Worm (Caenorhabditis elegans) whole organism, L1 larva: Measurements from ENCODE around the gene nhr-118.

Source experiments
- C04F5.9 ChIP-seq: sonication (generic microtip); optimal IDR thresholded peaks from 2 replicates; lab custom pipeline; 2016; ENCODE audit warnings: missing genetic modification characterization, missing compliant biosample characterization
- C16A3.4 ChIP-seq: fragments of 150-350 bp; optimal IDR thresholded peaks from 2 replicates; lab custom pipeline; 2014; ENCODE audit warnings: missing biosample characterization, missing genetic modification characterization
- C34B4.2 ChIP-seq: sonication (generic microtip); optimal IDR thresholded peaks from 2 replicates; lab custom pipeline; 2017; ENCODE audit warnings: mild to moderate bottlenecking, missing genetic modification characterization, missing compliant biosample characterization
- ceh-63 ChIP-seq: fragments of 200-800 bp; sonication (Bioruptor generic); optimal IDR thresholded peaks from 2 replicates; lab custom pipeline; 2018; ENCODE audit warnings: mild to moderate bottlenecking, missing genetic modification characterization, missing compliant biosample characterization
- ceh-8 ChIP-seq: fragments of 200-800 bp; sonication (Bioruptor generic); optimal IDR thresholded peaks from 2 replicates; lab custom pipeline; 2018; ENCODE audit warnings: mild to moderate bottlenecking, missing genetic modification characterization, moderate library complexity, missing compliant biosample characterization
- ceh-88 ChIP-seq: fragments of 200-800 bp; sonication (Bioruptor generic); IDR thresholded peaks from 2 replicates; pipeline ENCODE4 v1.3.6; 2022; ENCODE audit warnings: missing genetic modification characterization, missing compliant biosample characterization
- ces-1 ChIP-seq: fragments of 150-350 bp; optimal IDR thresholded peaks from 2 replicates; lab custom pipeline; 2014; ENCODE audit warnings: missing biosample characterization, missing genetic modification reagents, missing genetic modification characterization
- dpl-1 ChIP-seq, 3 experiments: fragments of 150-350 bp in 2 of 3; sonication (generic microtip) in 1 of 3; optimal IDR thresholded peaks; 2 replicates each; lab custom pipeline; 2014 to 2017; ENCODE audit warnings: missing biosample characterization in 3 of 3, missing genetic modification characterization in 3 of 3, missing genetic modification reagents in 3 of 3
- dsc-1 ChIP-seq: sonication (generic microtip); optimal IDR thresholded peaks from 2 replicates; lab custom pipeline; 2016; ENCODE audit warnings: mild to moderate bottlenecking, missing genetic modification characterization, missing compliant biosample characterization
- efl-3 ChIP-seq: fragments of 200-800 bp; sonication (Bioruptor generic); optimal IDR thresholded peaks from 2 replicates; lab custom pipeline; 2018; ENCODE audit warnings: mild to moderate bottlenecking, missing genetic modification characterization, missing compliant biosample characterization
- egl-13 ChIP-seq: sonication (generic microtip); optimal IDR thresholded peaks from 2 replicates; lab custom pipeline; 2016; ENCODE audit warnings: missing genotype, missing genetic modification reagents, missing genetic modification characterization, missing compliant biosample characterization
- egl-27 ChIP-seq, 2 experiments: fragments of 150-350 bp in 1 of 2; sonication (generic microtip); optimal IDR thresholded peaks; 3 replicates each; lab custom pipeline; 2017 to 2018; ENCODE audit warnings: missing biosample characterization in 2 of 2, missing genetic modification characterization in 2 of 2, missing genetic modification reagents in 2 of 2
- elt-3 ChIP-seq, 6 experiments: fragments of 150-350 bp in 1 of 6; sonication (generic microtip); optimal IDR thresholded peaks; 2 replicates each; lab custom pipeline; 2017 to 2018; ENCODE audit warnings: missing biosample characterization in 6 of 6, missing genetic modification characterization in 6 of 6, inconsistent platforms in 1 of 6
- fkh-10 ChIP-seq: sonication (generic microtip); optimal IDR thresholded peaks from 2 replicates; lab custom pipeline; 2017; ENCODE audit warnings: missing biosample characterization, missing genetic modification reagents, missing genetic modification characterization
- fkh-8 ChIP-seq: sonication (generic microtip); optimal IDR thresholded peaks from 2 replicates; lab custom pipeline; 2016; ENCODE audit warnings: mild to moderate bottlenecking, missing genetic modification characterization, missing compliant biosample characterization
- fos-1 ChIP-seq: fragments of 150-350 bp; optimal IDR thresholded peaks from 2 replicates; lab custom pipeline; 2014; ENCODE audit warnings: missing biosample characterization, missing genetic modification characterization
- grh-1 ChIP-seq: fragments of 200-800 bp; sonication (Bioruptor generic); IDR thresholded peaks from 2 replicates; pipeline ENCODE4 v1.3.6; 2022; ENCODE audit warnings: missing genetic modification reagents, missing genetic modification characterization, missing compliant biosample characterization
- hpl-2 ChIP-seq: fragments of 150-350 bp; optimal IDR thresholded peaks from 2 replicates; lab custom pipeline; 2014; ENCODE audit warnings: missing biosample characterization, missing genetic modification reagents, missing genetic modification characterization
- lin-13 ChIP-seq: fragments of 150-350 bp; optimal IDR thresholded peaks from 2 replicates; lab custom pipeline; 2014; ENCODE audit warnings: missing biosample characterization, missing genetic modification reagents, missing genetic modification characterization
- lin-15B ChIP-seq: fragments of 150-350 bp; sonication (generic microtip); optimal IDR thresholded peaks from 3 replicates; lab custom pipeline; 2014; ENCODE audit warnings: missing biosample characterization, missing genetic modification characterization
- lin-35 ChIP-seq, 2 experiments: fragments of 150-350 bp; optimal IDR thresholded peaks; 2 replicates each; lab custom pipeline; 2014; ENCODE audit warnings: missing biosample characterization in 2 of 2, missing genetic modification characterization in 2 of 2, missing genetic modification reagents in 2 of 2
- lin-39 ChIP-seq: fragments of 150-350 bp; optimal IDR thresholded peaks from 2 replicates; lab custom pipeline; 2014; ENCODE audit warnings: missing biosample characterization, missing genetic modification reagents, missing genetic modification characterization
- lsy-2 ChIP-seq, 2 experiments: fragments of 150-350 bp; optimal IDR thresholded peaks; 2 replicates each; lab custom pipeline; 2014; ENCODE audit warnings: missing biosample characterization in 2 of 2, missing genetic modification characterization in 2 of 2
- nhr-12 ChIP-seq: sonication (generic microtip); optimal IDR thresholded peaks from 2 replicates; lab custom pipeline; 2017; ENCODE audit warnings: missing biosample characterization, missing genetic modification characterization
- nhr-19 ChIP-seq: fragments of 200-800 bp; sonication (Bioruptor generic); conservative IDR thresholded peaks from 2 replicates; pipeline ENCODE4 v1.3.6; 2022; ENCODE audit warnings: missing genetic modification characterization, missing compliant biosample characterization
- nhr-47 ChIP-seq: sonication (generic microtip); optimal IDR thresholded peaks from 2 replicates; lab custom pipeline; 2016; ENCODE audit warnings: mild to moderate bottlenecking, missing genetic modification characterization, moderate library complexity, missing compliant biosample characterization
- nhr-84 ChIP-seq: sonication (generic microtip); optimal IDR thresholded peaks from 2 replicates; lab custom pipeline; 2017; ENCODE audit warnings: missing biosample characterization, missing genetic modification characterization
- nhr-85 ChIP-seq: sonication (generic microtip); peaks from one replicate; lab custom pipeline; 2016; ENCODE audit warnings: missing genetic modification characterization, inconsistent platforms, missing compliant biosample characterization
- nhr-90 ChIP-seq: sonication (generic microtip); optimal IDR thresholded peaks from 2 replicates; lab custom pipeline; 2016; ENCODE audit warnings: mild to moderate bottlenecking, missing genetic modification characterization, missing compliant biosample characterization; ENCODE audit not compliant: poor library complexity
- pag-3 ChIP-seq: sonication (generic microtip); optimal IDR thresholded peaks from 2 replicates; lab custom pipeline; 2017; ENCODE audit warnings: missing genetic modification characterization, mild to moderate bottlenecking, missing compliant biosample characterization, antibody characterized with exemption, borderline replicate concordance; ENCODE audit not compliant: insufficient read depth
- pqm-1 ChIP-seq: sonication (generic microtip); optimal IDR thresholded peaks from 3 replicates; lab custom pipeline; 2017; ENCODE audit warnings: missing biosample characterization, missing genetic modification characterization
- rnt-1 ChIP-seq: sonication (generic microtip); optimal IDR thresholded peaks from 2 replicates; lab custom pipeline; 2016; ENCODE audit warnings: mild to moderate bottlenecking, missing genetic modification characterization, moderate library complexity, missing compliant biosample characterization
- snpc-4 ChIP-seq: fragments of 150-350 bp; optimal IDR thresholded peaks from 2 replicates; lab custom pipeline; 2014; ENCODE audit warnings: missing biosample characterization, missing genetic modification characterization
- sox-4 ChIP-seq: sonication (generic microtip); optimal IDR thresholded peaks from 2 replicates; lab custom pipeline; 2016; ENCODE audit warnings: missing genetic modification characterization, missing compliant biosample characterization
- swsn-7 ChIP-seq: sonication (generic microtip); optimal IDR thresholded peaks from 2 replicates; lab custom pipeline; 2016; ENCODE audit warnings: missing genetic modification characterization, missing compliant biosample characterization
- tbx-2 ChIP-seq: sonication (generic microtip); optimal IDR thresholded peaks from 2 replicates; lab custom pipeline; 2016; ENCODE audit warnings: missing genetic modification characterization, missing compliant biosample characterization
- unc-86 ChIP-seq: sonication (generic microtip); optimal IDR thresholded peaks from 2 replicates; lab custom pipeline; 2016; ENCODE audit warnings: missing genetic modification characterization, missing compliant biosample characterization
- vab-15 ChIP-seq: sonication (generic microtip); optimal IDR thresholded peaks from 2 replicates; lab custom pipeline; 2017; ENCODE audit warnings: missing genotype, mild to moderate bottlenecking, missing genetic modification characterization, missing compliant biosample characterization
- zag-1 ChIP-seq: fragments of 150-350 bp; optimal IDR thresholded peaks from 2 replicates; lab custom pipeline; 2014; ENCODE audit warnings: missing biosample characterization, missing genetic modification characterization
- ztf-11 ChIP-seq, 2 experiments: sonication (generic microtip); optimal IDR thresholded peaks; 2 replicates each; lab custom pipeline; 2016 to 2017; ENCODE audit warnings: missing genetic modification characterization in 2 of 2, missing biosample characterization in 1 of 2, missing compliant biosample characterization in 1 of 2
- ztf-4 ChIP-seq: fragments of 150-350 bp; optimal IDR thresholded peaks from 2 replicates; lab custom pipeline; 2014; ENCODE audit warnings: missing biosample characterization, missing genetic modification characterization

The nhr-118 gene

ce11 chrV:4410643-4411042 lies 3.0 kb downstream of the nhr-118 start, which contains the start of gene Y47D7A.3:
Gene Y47D7A.3, plus strand, starts transcription at chrV:4410943.
- TF ChIP-seq sox-4 (tag; lab: Kevin White, UChicago) (no peak), egl-27 (tag; optimal IDR thresholded peaks at IDR 0.05; lab: Kevin White, UChicago) (no peak), zag-1 (no peak), ztf-4 (tag; lab: Kevin White, UChicago) (no peak), pqm-1 (tag; lab: Kevin White, UChicago) (no peak), nhr-85 (tag; lab: Kevin White, UChicago) (no peak), ceh-88 (GFP tag; lab: Robert Waterston, UW) (no peak), ceh-8 (no peak), hpl-2 (GFP tag; lab: Kevin White, UChicago) (no peak), lin-39 (tag; lab: Kevin White, UChicago) (no peak), C16A3.4 (tag; lab: Kevin White, UChicago) (no peak), nhr-47 (tag; lab: Kevin White, UChicago) (no peak), lin-35 (GFP tag; optimal IDR thresholded peaks at IDR 0.05; lab: Kevin White, UChicago) (no peak), dsc-1 (tag; lab: Kevin White, UChicago) (no peak), fkh-8 (tag; lab: Kevin White, UChicago) (no peak)

ce11 chrV:4411714-4412113 lies 4.1 kb downstream of the nhr-118 start, which contains the start of gene Y47D7A.17:
Gene Y47D7A.17, minus strand, starts transcription at chrV:4411814.
- TF ChIP-seq dpl-1 (GFP tag; optimal IDR thresholded peaks at IDR 0.05; lab: Kevin White, UChicago) (no peak), swsn-7 (tag; lab: Kevin White, UChicago) (no peak), rnt-1 (tag; lab: Kevin White, UChicago) (no peak), nhr-84 (tag; lab: Kevin White, UChicago) (no peak), fos-1 (tag; lab: Kevin White, UChicago) (no peak), lsy-2 (tag; optimal IDR thresholded peaks at IDR 0.05; lab: Kevin White, UChicago) (no peak), ceh-8 (no peak), pag-3 (tag; lab: Kevin White, UChicago) (no peak), unc-86 (tag; lab: Kevin White, UChicago) (no peak), lin-13 (GFP tag; lab: Kevin White, UChicago) (no peak), nhr-90 (no peak), C04F5.9 (no peak), ztf-11 (tag; optimal IDR thresholded peaks at IDR 0.05; lab: Kevin White, UChicago) (no peak), egl-13 (tag; lab: Kevin White, UChicago) (no peak), lin-39 (tag; lab: Kevin White, UChicago) (no peak), nhr-19 (GFP tag; lab: Robert Waterston, UW) (no peak), snpc-4 (tag; lab: Kevin White, UChicago) (no peak)

- no peak for TF ChIP-seq snpc-4 (tag; lab: Kevin White, UChicago)
- TF ChIP-seq fkh-10 (GFP tag; lab: Kevin White, UChicago) = no peak
- TF ChIP-seq unc-86 (tag; lab: Kevin White, UChicago) = no peak
- TF ChIP-seq dpl-1 (GFP tag; optimal IDR thresholded peaks at IDR 0.05; lab: Kevin White, UChicago) = no peak
- TF ChIP-seq ceh-63 (GFP tag; lab: Kevin White, UChicago) = no peak
- TF ChIP-seq ceh-8 = no peak
- no peak for TF ChIP-seq nhr-84 (tag; lab: Kevin White, UChicago)
- no peak for TF ChIP-seq vab-15
- no peak for TF ChIP-seq lin-15B (tag; lab: Kevin White, UChicago)
- no peak for TF ChIP-seq efl-3 (GFP tag; lab: Kevin White, UChicago)
- no peak for TF ChIP-seq elt-3 (tag; optimal IDR thresholded peaks at IDR 0.05; lab: Kevin White, UChicago)
- TF ChIP-seq ces-1 = no peak
- TF ChIP-seq nhr-12 = no peak
- TF ChIP-seq C04F5.9 = no peak
- no peak for TF ChIP-seq grh-1 (GFP tag; lab: Robert Waterston, UW)
- no peak for TF ChIP-seq C34B4.2
- TF ChIP-seq fkh-8 (tag; lab: Kevin White, UChicago) = no peak
- TF ChIP-seq tbx-2 (tag; lab: Kevin White, UChicago) = no peak
Measured at ce11 chrV:4414613-4415071, 7.0 kb downstream of the nhr-118 start, which contains the start of gene grl-5. Gene grl-5, minus strand, starts transcription at chrV:4414663.
